Fruit fly (Drosophila melanogaster) whole organism, embryonic: ENCODE measurements around the gene CG6163.
A peak's percentile ranks its signal among the peaks of the same experiment; 100 is the strongest.

Source experiments
- Awh ChIP-seq: fragments of 200-800 bp; sonication (Bioruptor generic); IDR thresholded peaks from 2 replicates; pipeline ENCODE4, ENCODE4 v1.3.6; 2022; ENCODE audit warnings: missing biosample characterization, missing genetic modification characterization
- CG11696 ChIP-seq: fragments of 200-800 bp; sonication (Bioruptor generic); IDR thresholded peaks from 2 replicates; pipeline ENCODE4 v1.3.6; 2022; ENCODE audit warnings: missing biosample characterization, missing genetic modification characterization
- CG12219 ChIP-seq: fragments of 200-800 bp; sonication (Bioruptor generic); optimal IDR thresholded peaks from 3 replicates; lab custom pipeline; 2018; ENCODE audit warnings: missing biosample characterization, mild to moderate bottlenecking, missing genetic modification characterization
- CG1602 ChIP-seq: fragments of 200-800 bp; sonication (Bioruptor generic); optimal IDR thresholded peaks from 3 replicates; lab custom pipeline; 2016; ENCODE audit warnings: missing biosample characterization, missing genetic modification characterization
- CG17361 ChIP-seq: fragments of 200-800 bp; sonication (Bioruptor generic); IDR thresholded peaks from 3 replicates; pipeline ENCODE4 v1.3.6; 2022; ENCODE audit warnings: missing biosample characterization, missing genetic modification characterization
- CG2199 ChIP-seq: fragments of 200-800 bp; sonication (Bioruptor generic); IDR thresholded peaks from 3 replicates; pipeline ENCODE4 v1.3.6; 2022; ENCODE audit warnings: missing biosample characterization, missing genetic modification characterization
- CG2202 ChIP-seq: fragments of 200-800 bp; sonication (Bioruptor generic); optimal IDR thresholded peaks from 2 replicates; lab custom pipeline; 2018; ENCODE audit warnings: missing biosample characterization, mild to moderate bottlenecking, missing genetic modification characterization
- CG31224 ChIP-seq: fragments of 200-800 bp; sonication (Bioruptor generic); IDR thresholded peaks from 2 replicates; pipeline ENCODE4 v1.3.6; 2022; ENCODE audit warnings: missing biosample characterization, missing genetic modification characterization
- CG31441 ChIP-seq: fragments of 200-800 bp; sonication (Bioruptor generic); IDR thresholded peaks from 2 replicates; pipeline ENCODE4 v1.3.6; 2022; ENCODE audit warnings: missing biosample characterization, missing genetic modification characterization
- CG3726 ChIP-seq: fragments of 200-800 bp; sonication (Bioruptor generic); IDR thresholded peaks from 3 replicates; pipeline ENCODE4, ENCODE4 v1.3.6; 2022; ENCODE audit warnings: missing biosample characterization, missing genetic modification characterization
- CG6683 ChIP-seq: fragments of 200-800 bp; sonication (Bioruptor generic); optimal IDR thresholded peaks from 2 replicates; lab custom pipeline; 2017; ENCODE audit warnings: missing biosample characterization, mild to moderate bottlenecking, missing genetic modification characterization, missing genetic modification reagents
- CG6791 ChIP-seq: fragments of 200-800 bp; sonication (Bioruptor generic); IDR thresholded peaks from 3 replicates; pipeline ENCODE4 v1.3.6; 2022; ENCODE audit warnings: missing biosample characterization, missing genetic modification characterization; ENCODE audit not compliant: partially characterized antibody
- CG7372 ChIP-seq: fragments of 200-800 bp; sonication (Bioruptor generic); IDR thresholded peaks from 2 replicates; pipeline ENCODE4 v1.3.6; 2022; ENCODE audit warnings: missing biosample characterization, missing genetic modification characterization
- CG8290 ChIP-seq, 3 experiments: fragments of 200-800 bp; sonication (Bioruptor generic); optimal IDR thresholded peaks; 2 replicates each; lab custom pipeline; 2016 to 2019; ENCODE audit warnings: missing biosample characterization in 3 of 3, missing genetic modification characterization in 3 of 3, mild to moderate bottlenecking in 2 of 3, moderate library complexity in 1 of 3
- CG9215 ChIP-seq: fragments of 200-800 bp; sonication (Bioruptor generic); IDR thresholded peaks from 2 replicates; pipeline ENCODE4 v1.3.6; 2022; ENCODE audit warnings: missing biosample characterization, missing genetic modification characterization
- CG9727 ChIP-seq: fragments of 200-800 bp; sonication (Bioruptor generic); optimal IDR thresholded peaks from 3 replicates; lab custom pipeline; 2017; ENCODE audit warnings: missing biosample characterization, mild to moderate bottlenecking, missing genetic modification characterization
- CG9932 ChIP-seq: fragments of 200-800 bp; sonication (Bioruptor generic); IDR thresholded peaks from 2 replicates; pipeline ENCODE4 v1.3.6; 2022; ENCODE audit warnings: missing biosample characterization, missing genetic modification characterization
- D19B ChIP-seq: fragments of 200-800 bp; sonication (Bioruptor generic); optimal IDR thresholded peaks from 2 replicates; lab custom pipeline; 2017; ENCODE audit warnings: missing biosample characterization, mild to moderate bottlenecking, missing genetic modification characterization
- Dbx ChIP-seq: fragments of 200-800 bp; sonication (Bioruptor generic); IDR thresholded peaks from 3 replicates; pipeline ENCODE4 v1.3.6; 2022; ENCODE audit warnings: missing biosample characterization, missing genetic modification characterization
- Doc2 ChIP-seq: fragments of 200-800 bp; sonication (Bioruptor generic); IDR thresholded peaks from 2 replicates; pipeline ENCODE4 v1.3.6; 2022; ENCODE audit warnings: missing biosample characterization, missing genetic modification characterization
- Ets65A ChIP-seq: fragments of 200-800 bp; sonication (Bioruptor generic); peaks from one replicate; lab custom pipeline; 2016; ENCODE audit warnings: missing biosample characterization, missing genetic modification characterization
- Hand ChIP-seq: fragments of 200-800 bp; sonication (Bioruptor generic); optimal IDR thresholded peaks from 2 replicates; lab custom pipeline; 2017; ENCODE audit warnings: mild to moderate bottlenecking, missing biosample characterization, missing genetic modification reagents, missing genetic modification characterization
- Hey ChIP-seq: fragments of 200-800 bp; sonication (Bioruptor generic); optimal IDR thresholded peaks from 3 replicates; lab custom pipeline; 2018; ENCODE audit warnings: missing biosample characterization, mild to moderate bottlenecking, missing genetic modification characterization
- Hr78 ChIP-seq, 2 experiments: fragments of 200-800 bp in 1 of 2; fragments of >200 bp in 1 of 2; sonication (Bioruptor generic) in 1 of 2; optimal IDR thresholded peaks; 2 replicates each; lab custom pipeline; 2017 to 2019; ENCODE audit warnings: missing biosample characterization in 2 of 2, missing genetic modification characterization in 2 of 2, mild to moderate bottlenecking in 1 of 2, moderate library complexity in 1 of 2
- MBD-R2 ChIP-seq: fragments of 200-800 bp; sonication (Bioruptor generic); IDR thresholded peaks from 2 replicates; pipeline ENCODE4 v1.3.6; 2022; ENCODE audit warnings: missing biosample characterization, missing genetic modification characterization
- MESR4 ChIP-seq: fragments of 200-800 bp; sonication (Bioruptor generic); optimal IDR thresholded peaks from 2 replicates; lab custom pipeline; 2018; ENCODE audit warnings: missing biosample characterization, mild to moderate bottlenecking, missing genetic modification characterization, moderate library complexity
- MTF-1 ChIP-seq: fragments of 200-800 bp; sonication (Bioruptor generic); optimal IDR thresholded peaks from 2 replicates; lab custom pipeline; 2018; ENCODE audit warnings: missing biosample characterization, mild to moderate bottlenecking, missing genetic modification characterization, borderline replicate concordance
- Tbp ChIP-seq: fragments of >200 bp; optimal IDR thresholded peaks from 2 replicates; lab custom pipeline; 2018; ENCODE audit warnings: missing biosample characterization, missing genetic modification characterization
- amos ChIP-seq: fragments of 200-800 bp; sonication (Bioruptor generic); IDR thresholded peaks from 2 replicates; pipeline ENCODE4 v1.3.6; 2022; ENCODE audit warnings: missing biosample characterization, missing genetic modification characterization; ENCODE audit not compliant: partially characterized antibody
- ara ChIP-seq: fragments of 200-800 bp; sonication (Bioruptor generic); IDR thresholded peaks from 2 replicates; pipeline ENCODE4 v1.3.6; 2022; ENCODE audit warnings: missing biosample characterization, missing genetic modification characterization
- bcd ChIP-seq: fragments of 200-800 bp; sonication (Bioruptor generic); optimal IDR thresholded peaks from 2 replicates; lab custom pipeline; 2017; ENCODE audit warnings: missing biosample characterization, mild to moderate bottlenecking, missing genetic modification characterization
- br ChIP-seq: fragments of >200 bp; optimal IDR thresholded peaks from 2 replicates; lab custom pipeline; 2017
- dan ChIP-seq: fragments of 200-800 bp; sonication (Bioruptor generic); IDR thresholded peaks from 2 replicates; pipeline ENCODE4 v1.3.6; 2022; ENCODE audit warnings: missing biosample characterization, missing genetic modification characterization
- gce ChIP-seq: fragments of 200-800 bp; sonication (Bioruptor generic); IDR thresholded peaks from 3 replicates; pipeline ENCODE4 v1.3.6; 2022; ENCODE audit warnings: missing biosample characterization, missing genetic modification characterization
- ham ChIP-seq: fragments of 200-800 bp; sonication (Bioruptor generic); IDR thresholded peaks from 2 replicates; pipeline ENCODE4 v1.3.6; 2022; ENCODE audit warnings: missing biosample characterization, missing genetic modification characterization
- kay ChIP-seq: fragments of 200-800 bp; sonication (Bioruptor generic); optimal IDR thresholded peaks from 2 replicates; lab custom pipeline; 2016; ENCODE audit warnings: missing biosample characterization, missing genetic modification characterization
- lov ChIP-seq, 2 experiments: fragments of 200-800 bp in 1 of 2; fragments of >200 bp in 1 of 2; sonication (Bioruptor generic) in 1 of 2; IDR thresholded peaks in 1 of 2; optimal IDR thresholded peaks in 1 of 2; 2 replicates in 1 of 2; 3 replicates in 1 of 2; pipeline versions ENCODE4 v1.3.6 to Lab custom; 2017 to 2022; ENCODE audit warnings: missing biosample characterization in 1 of 2, missing genetic modification characterization in 1 of 2
- mam ChIP-seq: fragments of 200-800 bp; sonication (Bioruptor generic); optimal IDR thresholded peaks from 3 replicates; lab custom pipeline; 2016; ENCODE audit warnings: missing biosample characterization, missing genetic modification characterization
- mirr ChIP-seq: fragments of 200-800 bp; sonication (Bioruptor generic); optimal IDR thresholded peaks from 3 replicates; lab custom pipeline; 2018; ENCODE audit warnings: missing biosample characterization, mild to moderate bottlenecking, missing genetic modification characterization
- nerfin-2 ChIP-seq: fragments of 200-800 bp; sonication (Bioruptor generic); IDR thresholded peaks from 2 replicates; pipeline ENCODE4 v1.3.6; 2022; ENCODE audit warnings: missing biosample characterization, missing genetic modification characterization; ENCODE audit not compliant: partially characterized antibody
- pan ChIP-seq, 4 experiments: fragments of >200 bp in 3 of 4; fragments of 200-800 bp in 1 of 4; sonication (Bioruptor generic) in 1 of 4; optimal IDR thresholded peaks in 3 of 4; IDR thresholded peaks in 1 of 4; 2 replicates each; pipeline versions ENCODE4 v1.3.6 to Lab custom; 2017 to 2022; ENCODE audit warnings: missing biosample characterization in 2 of 4, missing genetic modification characterization in 2 of 4, mixed read lengths in 1 of 4
- sob ChIP-seq: fragments of 200-800 bp; sonication (Bioruptor generic); IDR thresholded peaks from 2 replicates; pipeline ENCODE4 v1.3.6; 2022; ENCODE audit warnings: missing biosample characterization, missing genetic modification characterization
- tap ChIP-seq: fragments of 200-800 bp; optimal IDR thresholded peaks from 3 replicates; lab custom pipeline; 2019; ENCODE audit warnings: missing biosample characterization, mild to moderate bottlenecking, missing genetic modification characterization, moderate library complexity
- vvl ChIP-seq: fragments of 200-800 bp; sonication (Bioruptor generic); IDR thresholded peaks from 2 replicates; pipeline ENCODE4 v1.3.6; 2022; ENCODE audit warnings: missing biosample characterization, missing genetic modification characterization

The CG6163 gene

DNA sequence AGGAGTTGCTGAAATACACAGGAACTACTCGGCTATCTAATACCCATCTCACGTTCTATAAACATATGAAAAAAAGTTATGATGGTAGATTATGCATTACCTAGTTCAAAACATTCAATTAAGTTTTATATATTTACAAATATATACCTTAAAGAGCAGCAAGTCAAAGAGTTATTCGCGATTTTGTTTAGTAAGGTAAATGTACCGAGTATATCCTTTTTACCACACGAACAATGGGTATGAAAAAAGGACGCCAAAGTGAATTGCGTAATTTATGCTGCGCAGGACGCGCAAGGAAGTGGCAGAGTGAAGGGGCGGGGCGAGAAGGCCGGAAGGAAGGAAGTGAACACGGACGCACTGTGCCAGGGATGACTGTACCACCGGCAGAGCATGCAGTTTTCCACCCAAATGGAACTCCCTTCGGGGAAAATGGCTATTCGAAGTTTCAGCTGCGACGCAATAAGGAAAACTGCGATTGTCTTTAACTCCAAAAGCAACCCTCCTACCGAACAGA is 36.0 kb upstream of the CG6163 start (continued):
- TF ChIP-seq ham (GFP tag; lab: Robert Waterston, UW), result no peak
- no peak for TF ChIP-seq CG1602
- no peak for TF ChIP-seq MESR4
- no peak for TF ChIP-seq MBD-R2
- TF ChIP-seq CG31441 (GFP tag; lab: Robert Waterston, UW), result 0 out of 2 replicates have a peak, but pooled peaks have one; percentile 12
- no peak for TF ChIP-seq mam (GFP tag; lab: Kevin White, UChicago)
- peak; percentile 1 for TF ChIP-seq CG9727 (GFP tag; lab: Kevin White, UChicago)
- no peak for TF ChIP-seq Doc2 (GFP tag; lab: Robert Waterston, UW)
- no peak for TF ChIP-seq CG6683
- TF ChIP-seq gce (GFP tag; lab: Robert Waterston, UW), result no peak
- TF ChIP-seq dan (GFP tag; lab: Robert Waterston, UW), result no peak
- peak; percentile 45; the same call in 1 of the 2 replicates for TF ChIP-seq vvl (GFP tag; lab: Robert Waterston, UW)
- no peak for TF ChIP-seq tap (tag; lab: Kevin White, UChicago)
- TF ChIP-seq amos (GFP tag; lab: Robert Waterston, UW), result no peak
- TF ChIP-seq CG9215 (GFP tag; lab: Robert Waterston, UW), result 0 out of 2 replicates have a peak, but pooled peaks have one; percentile 4
- no peak for TF ChIP-seq CG9932 (GFP tag; lab: Robert Waterston, UW)

DNA sequence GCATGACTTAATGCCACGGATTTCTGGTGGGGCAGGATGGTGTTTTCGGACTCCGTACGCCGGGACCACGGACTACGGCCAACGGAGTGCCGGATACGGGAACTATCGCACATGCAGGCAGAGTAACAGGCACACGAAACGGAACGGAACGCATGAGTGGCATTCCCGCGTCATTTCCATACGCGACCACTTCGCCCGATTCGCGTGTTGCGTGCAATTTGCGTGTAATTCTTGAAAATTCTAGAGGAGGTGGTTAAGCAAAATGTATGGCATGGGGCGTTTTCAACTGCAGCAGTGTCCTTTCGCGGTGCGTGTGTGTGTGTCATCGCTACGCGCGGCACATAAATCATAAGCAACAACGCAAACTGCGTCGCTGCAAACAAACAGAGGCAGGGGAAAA is 35.6 kb upstream of the CG6163 start:
- TF ChIP-seq pan (optimal IDR thresholded peaks at IDR 0.05; lab: Kevin White, UChicago), result no peak
- TF ChIP-seq pan (GFP tag; optimal IDR thresholded peaks at IDR 0.05 in 1 of 2, IDR thresholded peaks at IDR 0.05 in 1 of 2), result no peak
- TF ChIP-seq Ets65A (GFP tag; lab: Kevin White, UChicago), result peak; percentile 57
- TF ChIP-seq CG2202 (tag; lab: Kevin White, UChicago), result no peak
- no peak for TF ChIP-seq CG17361 (GFP tag; lab: Robert Waterston, UW)
- 0 out of 3 replicates have a peak, but pooled peaks have one; percentile 23 for TF ChIP-seq CG6791 (GFP tag; lab: Robert Waterston, UW)
- no peak for TF ChIP-seq CG7372 (GFP tag; lab: Robert Waterston, UW)
- no peak for TF ChIP-seq CG8290 (GFP tag; optimal IDR thresholded peaks at IDR 0.05; lab: Kevin White, UChicago)
- peak in 1 of 2 experiments; percentile 49 for TF ChIP-seq CG8290 (tag; optimal IDR thresholded peaks at IDR 0.05; lab: Kevin White, UChicago)
- no peak for TF ChIP-seq mirr (GFP tag; lab: Kevin White, UChicago)
- no peak for TF ChIP-seq Tbp
- no peak for TF ChIP-seq br
- TF ChIP-seq nerfin-2 (GFP tag; lab: Robert Waterston, UW), result no peak
- TF ChIP-seq kay (GFP tag; lab: Kevin White, UChicago), result no peak
- TF ChIP-seq Awh (GFP tag; lab: Robert Waterston, UW), result no peak
- no peak for TF ChIP-seq bcd
- TF ChIP-seq CG3726 (GFP tag; lab: Robert Waterston, UW), result 0 out of 3 replicates have a peak, but pooled peaks have one; percentile 25
- TF ChIP-seq MTF-1 (GFP tag; lab: Kevin White, UChicago), result no peak
- TF ChIP-seq ara (GFP tag; lab: Robert Waterston, UW), result 0 out of 2 replicates have a peak, but pooled peaks have one; percentile 22
- peak; percentile 7 for TF ChIP-seq Hey (tag; lab: Kevin White, UChicago)
- no peak for TF ChIP-seq CG12219 (GFP tag; lab: Kevin White, UChicago)
- TF ChIP-seq Hand (GFP tag; lab: Kevin White, UChicago), result no peak
- no peak for TF ChIP-seq D19B (GFP tag; lab: Kevin White, UChicago)
- no peak for TF ChIP-seq CG11696 (GFP tag; lab: Robert Waterston, UW)
- TF ChIP-seq CG31224 (GFP tag; lab: Robert Waterston, UW), result no peak
- TF ChIP-seq lov (optimal IDR thresholded peaks at IDR 0.05; lab: Kevin White, UChicago), result no peak
- 0 out of 3 replicates have a peak, but pooled peaks have one; percentile 54 for TF ChIP-seq lov (GFP tag; IDR thresholded peaks at IDR 0.05; lab: Robert Waterston, UW)
- no peak for TF ChIP-seq Hr78 (GFP tag; optimal IDR thresholded peaks at IDR 0.05; lab: Kevin White, UChicago)
- 0 out of 2 replicates have a peak, but pooled peaks have one; percentile 13 for TF ChIP-seq sob (GFP tag; lab: Robert Waterston, UW)
- TF ChIP-seq Dbx (GFP tag; lab: Robert Waterston, UW), result peak; percentile 39; the same call in 1 of the 3 replicates
- TF ChIP-seq CG2199 (GFP tag; lab: Robert Waterston, UW), result 0 out of 3 replicates have a peak, but pooled peaks have one; percentile 53
